Fruit fly (Drosophila melanogaster) whole organism, pupa: ENCODE data around the gene CG34293.

ENCODE experiments used
- CG10348 ChIP-seq: fragments of 200-800 bp; sonication (Bioruptor generic); IDR thresholded peaks from 2 replicates; pipeline ENCODE4 v1.3.6; 2022; ENCODE audit warnings: missing biosample characterization, missing genetic modification characterization
- CG12605 ChIP-seq: fragments of 200-800 bp; sonication (Bioruptor generic); IDR thresholded peaks from 2 replicates; pipeline ENCODE4 v1.3.6; 2022; ENCODE audit warnings: missing biosample characterization, missing genetic modification characterization
- CG13204 ChIP-seq: fragments of 200-800 bp; sonication (Bioruptor generic); optimal IDR thresholded peaks from 2 replicates; lab custom pipeline; 2018; ENCODE audit warnings: missing biosample characterization, mild to moderate bottlenecking, missing genetic modification characterization, moderate library complexity
- CG14655 ChIP-seq: fragments of 200-800 bp; sonication (Bioruptor generic); optimal IDR thresholded peaks from 3 replicates; lab custom pipeline; 2017; ENCODE audit warnings: mild to moderate bottlenecking, missing biosample characterization, missing genetic modification reagents, missing genetic modification characterization
- CG15710 ChIP-seq: fragments of 200-800 bp; sonication (Bioruptor generic); optimal IDR thresholded peaks from 2 replicates; lab custom pipeline; 2018; ENCODE audit warnings: missing biosample characterization, mild to moderate bottlenecking, missing genetic modification characterization, moderate library complexity
- CG17806 ChIP-seq: fragments of 200-800 bp; sonication (Bioruptor generic); optimal IDR thresholded peaks from 2 replicates; lab custom pipeline; 2018; ENCODE audit warnings: missing biosample characterization, mild to moderate bottlenecking, missing genetic modification characterization, moderate library complexity
- CG32121 ChIP-seq: fragments of 200-800 bp; sonication (Bioruptor generic); IDR thresholded peaks from 2 replicates; pipeline ENCODE4 v1.3.6; 2022; ENCODE audit warnings: missing biosample characterization, missing genetic modification characterization
- CG34367 ChIP-seq: fragments of 200-800 bp; sonication (Bioruptor generic); optimal IDR thresholded peaks from 2 replicates; lab custom pipeline; 2018; ENCODE audit warnings: missing biosample characterization, mild to moderate bottlenecking, missing genetic modification characterization
- CG4496 ChIP-seq: fragments of 200-800 bp; sonication (Bioruptor generic); IDR thresholded peaks from 3 replicates; pipeline ENCODE4 v1.3.6; 2022; ENCODE audit warnings: missing biosample characterization, missing genetic modification characterization
- CG8159 ChIP-seq: fragments of 200-800 bp; sonication (Bioruptor generic); optimal IDR thresholded peaks from 3 replicates; lab custom pipeline; 2018; ENCODE audit warnings: missing biosample characterization, mild to moderate bottlenecking, missing genetic modification characterization, moderate library complexity
- CG8301 ChIP-seq: fragments of 200-800 bp; sonication (Bioruptor generic); optimal IDR thresholded peaks from 2 replicates; lab custom pipeline; 2018; ENCODE audit warnings: missing biosample characterization, mild to moderate bottlenecking, missing genetic modification characterization
- CG9948 ChIP-seq: fragments of 200-800 bp; sonication (Bioruptor generic); optimal IDR thresholded peaks from 2 replicates; lab custom pipeline; 2018; ENCODE audit warnings: missing biosample characterization, mild to moderate bottlenecking, missing genetic modification characterization, moderate library complexity
- D1 ChIP-seq: fragments of 200-800 bp; sonication (Bioruptor generic); optimal IDR thresholded peaks from 2 replicates; lab custom pipeline; 2018; ENCODE audit warnings: missing biosample characterization, mild to moderate bottlenecking, missing genetic modification characterization, moderate library complexity
- EcR ChIP-seq: fragments of 200-800 bp; sonication (Bioruptor generic); optimal IDR thresholded peaks from 3 replicates; lab custom pipeline; 2019; ENCODE audit warnings: missing biosample characterization, missing genetic modification characterization, mild to moderate bottlenecking, moderate library complexity, missing genetic modification reagents
- Ets98B ChIP-seq: fragments of 200-800 bp; sonication (Bioruptor generic); IDR thresholded peaks from 2 replicates; pipeline ENCODE4 v1.3.6; 2022; ENCODE audit warnings: missing biosample characterization, missing genetic modification characterization
- Pif1A ChIP-seq: fragments of 200-800 bp; sonication (Bioruptor generic); optimal IDR thresholded peaks from 3 replicates; lab custom pipeline; 2016; ENCODE audit warnings: missing biosample characterization, missing genetic modification characterization
- Pif1B ChIP-seq: fragments of 200-800 bp; sonication (Bioruptor generic); optimal IDR thresholded peaks from 3 replicates; lab custom pipeline; 2016; ENCODE audit warnings: missing biosample characterization, missing genetic modification characterization
- Snoo ChIP-seq: fragments of 200-800 bp; sonication (Bioruptor generic); optimal IDR thresholded peaks from 3 replicates; lab custom pipeline; 2017; ENCODE audit warnings: missing biosample characterization, mild to moderate bottlenecking, missing genetic modification characterization, inconsistent platforms
- fd96Ca ChIP-seq: fragments of 200-800 bp; sonication (Bioruptor generic); IDR thresholded peaks from 3 replicates; pipeline ENCODE4 v1.3.6; 2022; ENCODE audit warnings: missing biosample characterization, missing genetic modification characterization
- gl ChIP-seq: fragments of 200-800 bp; sonication (Bioruptor generic); optimal IDR thresholded peaks from 2 replicates; lab custom pipeline; 2018; ENCODE audit warnings: missing biosample characterization, mild to moderate bottlenecking, missing genetic modification characterization
- rn ChIP-seq: fragments of 200-800 bp; sonication (Bioruptor generic); IDR thresholded peaks from 2 replicates; pipeline ENCODE4 v1.3.6; 2022; ENCODE audit warnings: missing biosample characterization, missing genetic modification characterization

Gene CG34293

dm6 chr3R:27204694-27205414 lies 39.5 kb upstream of the CG34293 start:
- TF ChIP-seq CG17806 (tag; lab: Kevin White, UChicago) (peak; percentile 73), CG34367 (tag; lab: Kevin White, UChicago) (no peak), CG8159 (tag; lab: Kevin White, UChicago) (peak; percentile 79), EcR (GFP tag; lab: Kevin White, UChicago) (peak; percentile 43), CG14655 (peak; percentile 59), CG15710 (tag; lab: Kevin White, UChicago) (peak; percentile 63), gl (tag; lab: Kevin White, UChicago) (peak; percentile 5), CG8301 (tag; lab: Kevin White, UChicago) (peak; percentile 36), CG10348 (no peak), Snoo (tag; lab: Kevin White, UChicago) (peak; percentile 61), CG9948 (tag; lab: Kevin White, UChicago) (peak; percentile 70)
- TF ChIP-seq, all 21 proteins: peak for 9

- TF ChIP-seq Pif1A (GFP tag; lab: Kevin White, UChicago) (no peak), CG13204 (GFP tag; lab: Kevin White, UChicago) (no peak), CG4496 (GFP tag; lab: Robert Waterston, UW) (no peak), gl (tag; lab: Kevin White, UChicago) (peak; percentile 4)
These were observed 38.5 kb upstream of the CG34293 start for dm6 chr3R:27203856-27204255.

- no peak for TF ChIP-seq CG32121
These were observed 37.0 kb upstream of the CG34293 start for dm6 chr3R:27202330-27202729.

- TF ChIP-seq CG10348 (no peak), CG8301 (tag; lab: Kevin White, UChicago) (peak; percentile 42), gl (tag; lab: Kevin White, UChicago) (peak; percentile 57), CG13204 (GFP tag; lab: Kevin White, UChicago) (no peak), Ets98B (GFP tag; lab: Robert Waterston, UW) (no peak), CG34367 (tag; lab: Kevin White, UChicago) (peak; percentile 76), D1 (peak; percentile 79), Pif1B (GFP tag; lab: Kevin White, UChicago) (peak; percentile 40), Snoo (tag; lab: Kevin White, UChicago) (peak; percentile 71), CG8159 (tag; lab: Kevin White, UChicago) (peak; percentile 93), CG14655 (peak; percentile 81), CG15710 (tag; lab: Kevin White, UChicago) (peak; percentile 88), CG9948 (tag; lab: Kevin White, UChicago) (peak; percentile 92), rn (GFP tag; lab: Robert Waterston, UW) (no peak), Pif1A (GFP tag; lab: Kevin White, UChicago) (peak; percentile 19), CG32121 (no peak), CG17806 (tag; lab: Kevin White, UChicago) (peak; percentile 87), EcR (GFP tag; lab: Kevin White, UChicago) (peak; percentile 34), CG12605 (GFP tag; lab: Robert Waterston, UW) (0 out of 2 replicates have a peak, but pooled peaks have one; percentile 15), fd96Ca (no peak), CG4496 (GFP tag; lab: Robert Waterston, UW) (peak; percentile 18; the same call in 1 of the 3 replicates)
These were observed 36.3 kb upstream of the CG34293 start for dm6 chr3R:27201538-27202281.

- no peak for TF ChIP-seq Pif1B (GFP tag; lab: Kevin White, UChicago)
- TF ChIP-seq CG8159 (tag; lab: Kevin White, UChicago) = peak; percentile 78
- TF ChIP-seq CG15710 (tag; lab: Kevin White, UChicago) = peak; percentile 79
- no peak for TF ChIP-seq EcR (GFP tag; lab: Kevin White, UChicago)
- peak; percentile 46 for TF ChIP-seq CG9948 (tag; lab: Kevin White, UChicago)
- peak; percentile 11 for TF ChIP-seq CG34367 (tag; lab: Kevin White, UChicago)
- peak; percentile 10 for TF ChIP-seq CG13204 (GFP tag; lab: Kevin White, UChicago)
- peak; percentile 43 for TF ChIP-seq CG17806 (tag; lab: Kevin White, UChicago)
- no peak for TF ChIP-seq CG8301 (tag; lab: Kevin White, UChicago)
- no peak for TF ChIP-seq CG14655
These were observed 33.8 kb upstream of the CG34293 start for dm6 chr3R:27198883-27199780.
